Fruit fly (Drosophila melanogaster): ENCODE results near the gene Gycbeta100B.

dm6 chr3R:31168429-31168828 is 34.2 kb downstream of the Gycbeta100B start:
- TF ChIP-seq CG14655 (GFP tag; optimal IDR thresholded peaks at IDR 0.05) (no peak), Pif1A (GFP tag; optimal IDR thresholded peaks at IDR 0.05) (no peak), CG32121 (GFP tag; IDR thresholded peaks at IDR 0.05) (no peak), Snoo (tag; optimal IDR thresholded peaks at IDR 0.05) (no peak), gl (tag; optimal IDR thresholded peaks at IDR 0.05) (no peak), rn (GFP tag; IDR thresholded peaks at IDR 0.05) (no peak)

Measured in whole organism, pupa.